Fruit fly (Drosophila melanogaster): Measurements from ENCODE around the gene CG42762.

CG42762 gene

DNA sequence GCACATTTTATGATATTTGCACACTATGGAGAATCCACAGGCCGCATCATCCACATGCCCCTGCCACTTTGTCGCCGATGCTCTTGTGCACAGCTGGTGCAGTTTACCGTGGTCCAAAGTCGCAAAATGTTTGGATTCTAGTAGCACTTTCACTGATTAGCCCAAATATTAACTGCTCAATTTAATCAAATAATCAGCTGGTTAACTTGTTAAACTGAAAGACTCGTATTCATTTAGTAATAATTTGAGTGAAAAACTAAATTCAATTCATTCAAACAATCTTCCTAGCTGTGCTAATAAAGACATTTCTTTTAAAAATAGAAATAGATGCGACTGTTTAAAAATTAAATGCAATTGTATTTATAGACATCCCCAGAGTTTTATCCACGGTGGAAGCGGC lies 24.2 kb upstream of the CG42762 start:
- no peak for TF ChIP-seq Eip93F (GFP tag; optimal IDR thresholded peaks at IDR 0.05)
- TF ChIP-seq CG4318 (GFP tag; optimal IDR thresholded peaks at IDR 0.05) = no peak
- TF ChIP-seq Eip78C (GFP tag) = peak; percentile 56
- TF ChIP-seq pdm3 (GFP tag; optimal IDR thresholded peaks at IDR 0.05) = peak; percentile 16
- no peak for TF ChIP-seq svp (GFP tag)
- TF ChIP-seq CG6808 (GFP tag; optimal IDR thresholded peaks at IDR 0.05) = no peak
- TF ChIP-seq Ets96B (tag; optimal IDR thresholded peaks at IDR 0.05) = no peak
- no peak for TF ChIP-seq fkh (GFP tag; optimal IDR thresholded peaks at IDR 0.05)
- TF ChIP-seq ss (GFP tag; optimal IDR thresholded peaks at IDR 0.05) = no peak
- 0 out of 3 replicates have a peak, but pooled peaks have one; percentile 35 for TF ChIP-seq CG6163 (GFP tag; IDR thresholded peaks at IDR 0.05)
- no peak for TF ChIP-seq esn (GFP tag; optimal IDR thresholded peaks at IDR 0.05)
- TF ChIP-seq lz (GFP tag; optimal IDR thresholded peaks at IDR 0.05) = no peak
- no peak for TF ChIP-seq CG7368 (GFP tag; optimal IDR thresholded peaks at IDR 0.05)
- no peak for TF ChIP-seq Gug (GFP tag; IDR thresholded peaks at IDR 0.05)
- no peak for TF ChIP-seq Eip75B (GFP tag; optimal IDR thresholded peaks at IDR 0.05)
- no peak for TF ChIP-seq CG3919 (GFP tag; optimal IDR thresholded peaks at IDR 0.05)
- TF ChIP-seq Met (GFP tag; optimal IDR thresholded peaks at IDR 0.05) = no peak
- TF ChIP-seq CG3032 (tag; optimal IDR thresholded peaks at IDR 0.05) = no peak
- no peak for TF ChIP-seq Lpt (GFP tag; optimal IDR thresholded peaks at IDR 0.05)
- TF ChIP-seq CG11762 (GFP tag; optimal IDR thresholded peaks at IDR 0.05; ENCODE audit: insufficient read depth) = no peak
- no peak for TF ChIP-seq topi (GFP tag; optimal IDR thresholded peaks at IDR 0.05)
- TF ChIP-seq Ets21C (GFP tag; optimal IDR thresholded peaks at IDR 0.05) = no peak
- no peak for TF ChIP-seq CG31627 (GFP tag; optimal IDR thresholded peaks at IDR 0.05)
- TF ChIP-seq Blimp-1 (GFP tag; optimal IDR thresholded peaks at IDR 0.05) = no peak
- TF ChIP-seq CG1621 (tag; optimal IDR thresholded peaks at IDR 0.05) = no peak
- no peak for TF ChIP-seq CG8319 (GFP tag; optimal IDR thresholded peaks at IDR 0.05)
- TF ChIP-seq CG8119 (GFP tag; IDR thresholded peaks at IDR 0.05) = peak; percentile 38; the same call in 2 of the 3 replicates
- TF ChIP-seq CG11294 (GFP tag; IDR thresholded peaks at IDR 0.05) = no peak
- no peak for TF ChIP-seq spab (GFP tag; optimal IDR thresholded peaks at IDR 0.05)
- no peak for TF ChIP-seq CG16779 (tag; optimal IDR thresholded peaks at IDR 0.05)
- TF ChIP-seq net (GFP tag; optimal IDR thresholded peaks at IDR 0.05) = peak; percentile 40
- TF ChIP-seq cyc (GFP tag; optimal IDR thresholded peaks at IDR 0.05) = no peak
- no peak for TF ChIP-seq OdsH (GFP tag; optimal IDR thresholded peaks at IDR 0.05)
- peak; percentile 64 for TF ChIP-seq CG32006 (GFP tag; optimal IDR thresholded peaks at IDR 0.05)
- TF ChIP-seq salr (GFP tag; optimal IDR thresholded peaks at IDR 0.05) = no peak
- TF ChIP-seq Sox15 (GFP tag; optimal IDR thresholded peaks at IDR 0.05) = no peak
- no peak for TF ChIP-seq CG9139 (GFP tag; optimal IDR thresholded peaks at IDR 0.05)
- no peak for TF ChIP-seq fd59A (GFP tag; optimal IDR thresholded peaks at IDR 0.05)
- TF ChIP-seq CG34406 (GFP tag; optimal IDR thresholded peaks at IDR 0.05) = no peak
- peak; percentile 47 for TF ChIP-seq CG15336 (GFP tag; IDR thresholded peaks at IDR 0.05)
- TF ChIP-seq Sox102F (GFP tag; optimal IDR thresholded peaks at IDR 0.05) = no peak
- TF ChIP-seq CG8632 (GFP tag; optimal IDR thresholded peaks at IDR 0.05) = no peak
- no peak for TF ChIP-seq fd85E (GFP tag; optimal IDR thresholded peaks at IDR 0.05)
- TF ChIP-seq acj6 (GFP tag; optimal IDR thresholded peaks at IDR 0.05) = no peak
- TF ChIP-seq Hr39 (GFP tag; optimal IDR thresholded peaks at IDR 0.05) = no peak
- TF ChIP-seq Hr4 (GFP tag; optimal IDR thresholded peaks at IDR 0.05) = peak; percentile 53
- no peak for TF ChIP-seq CG10669 (GFP tag; optimal IDR thresholded peaks at IDR 0.05)
- no peak for TF ChIP-seq vri (GFP tag; optimal IDR thresholded peaks at IDR 0.05)
- peak; percentile 49; the same call in 2 of the 3 replicates for TF ChIP-seq eg (GFP tag; IDR thresholded peaks at IDR 0.05)
- no peak for TF ChIP-seq CG6792 (GFP tag; optimal IDR thresholded peaks at IDR 0.05)
- TF ChIP-seq CG6854 (GFP tag; optimal IDR thresholded peaks at IDR 0.05) = no peak
- no peak for TF ChIP-seq dac (GFP tag; optimal IDR thresholded peaks at IDR 0.05)
- no peak for TF ChIP-seq dsx (GFP tag; optimal IDR thresholded peaks at IDR 0.05; ENCODE audit: poor library complexity, severe bottlenecking)
